Worm (Caenorhabditis elegans): ENCODE measurements around the gene best-2.

best-2 gene

ce11 chrIV:13079119-13079518 lies 33.8 kb downstream of the best-2 start, which contains the start of gene C39E9.8 (continued):
- TF ChIP-seq fkh-8 (tag; optimal IDR thresholded peaks at IDR 0.05) (no peak), ets-5 (GFP tag; IDR thresholded peaks at IDR 0.05) (no peak), lsy-2 (tag; optimal IDR thresholded peaks at IDR 0.05) (no peak), unc-62 (GFP tag; optimal IDR thresholded peaks at IDR 0.05) (no peak), nhr-12 (tag; optimal IDR thresholded peaks at IDR 0.05) (no peak), sptf-1 (tag; optimal IDR thresholded peaks at IDR 0.05) (no peak), lin-39 (tag; optimal IDR thresholded peaks at IDR 0.05) (no peak), pag-3 (tag; optimal IDR thresholded peaks at IDR 0.05; ENCODE audit: borderline replicate concordance, insufficient read depth) (no peak), nhr-20 (tag; optimal IDR thresholded peaks at IDR 0.05) (peak; percentile 60), ces-1 (GFP tag; optimal IDR thresholded peaks at IDR 0.05) (no peak), hlh-17 (GFP tag; optimal IDR thresholded peaks at IDR 0.05; ENCODE audit: borderline replicate concordance) (no peak), mdl-1 (tag; optimal IDR thresholded peaks at IDR 0.05) (peak in 1 of 2 experiments; percentile 18)

DNA sequence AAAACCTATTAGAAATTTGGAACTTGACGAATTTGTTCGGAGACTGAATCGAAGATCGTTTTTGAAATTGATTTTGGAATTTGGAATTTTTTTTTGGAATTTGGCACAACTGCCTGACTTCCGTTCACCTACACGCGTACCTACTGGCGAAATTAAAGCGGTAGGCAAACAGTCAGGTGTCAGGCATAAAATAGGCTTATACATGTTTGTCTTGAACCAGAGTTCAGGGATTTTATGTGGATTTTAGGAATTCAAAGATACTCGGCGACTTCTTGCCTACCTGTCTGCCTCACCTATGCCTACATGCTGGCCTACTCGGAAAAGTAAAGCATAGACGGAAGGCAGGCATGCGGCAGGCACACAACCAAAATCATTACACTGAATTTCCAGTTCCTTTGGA lies 34.5 kb downstream of the best-2 start:
- TF ChIP-seq unc-62 (GFP tag; optimal IDR thresholded peaks at IDR 0.05): no peak
- no peak for TF ChIP-seq nhr-19 (GFP tag; conservative IDR thresholded peaks at IDR 0.05)
- TF ChIP-seq unc-98 (GFP tag; IDR thresholded peaks at IDR 0.05): no peak
- TF ChIP-seq nhr-20 (tag; optimal IDR thresholded peaks at IDR 0.05): no peak
- no peak for TF ChIP-seq mab-9 (GFP tag; IDR thresholded peaks at IDR 0.05)
- TF ChIP-seq lir-3 (tag; optimal IDR thresholded peaks at IDR 0.05; ENCODE audit: poor library complexity): no peak
- TF ChIP-seq blmp-1 (tag; optimal IDR thresholded peaks at IDR 0.05): no peak
- TF ChIP-seq alr-1 (tag; optimal IDR thresholded peaks at IDR 0.05; ENCODE audit: borderline replicate concordance): no peak

DNA sequence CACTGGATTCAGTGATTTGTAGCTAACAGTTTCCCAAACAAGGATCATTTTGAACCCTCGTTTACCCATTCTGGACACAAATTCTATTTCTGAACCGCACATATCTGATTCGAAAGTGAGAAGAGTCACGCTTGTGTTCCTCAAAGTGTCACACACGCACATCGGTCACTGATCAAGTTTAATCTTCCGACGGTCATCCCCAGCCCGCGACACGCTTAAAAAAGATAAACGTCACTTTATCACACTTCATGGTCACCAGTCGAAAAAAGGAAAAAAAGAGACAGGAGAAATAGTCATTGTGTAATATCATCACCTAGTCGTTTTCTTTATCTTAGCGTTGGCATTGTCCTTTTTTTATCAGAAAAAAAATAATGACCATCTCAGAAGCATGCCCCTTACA lies 35.2 kb downstream of the best-2 start:
- TF ChIP-seq vab-15 (tag; optimal IDR thresholded peaks at IDR 0.05) (no peak), swsn-7 (tag; optimal IDR thresholded peaks at IDR 0.05) (no peak), hlh-4 (tag; optimal IDR thresholded peaks at IDR 0.05) (no peak), lin-14 (GFP tag; optimal IDR thresholded peaks at IDR 0.05) (peak; percentile 63), mab-9 (GFP tag; IDR thresholded peaks at IDR 0.05) (no peak), efl-1 (optimal IDR thresholded peaks at IDR 0.05) (no peak), efl-1 (GFP tag; optimal IDR thresholded peaks at IDR 0.05 in 1 of 2) (no peak), snu-23 (GFP tag; optimal IDR thresholded peaks at IDR 0.05) (peak; percentile 42), ceh-8 (GFP tag; optimal IDR thresholded peaks at IDR 0.05) (no peak), unc-62 (GFP tag; optimal IDR thresholded peaks at IDR 0.05) (no peak), lin-15B (tag; optimal IDR thresholded peaks at IDR 0.05) (no peak), ceh-90 (tag; optimal IDR thresholded peaks at IDR 0.05) (no peak), elt-2 (tag; optimal IDR thresholded peaks at IDR 0.05) (no peak), dsc-1 (tag; optimal IDR thresholded peaks at IDR 0.05) (no peak), ceh-82 (tag; optimal IDR thresholded peaks at IDR 0.05) (no peak), lin-39 (tag; optimal IDR thresholded peaks at IDR 0.05) (no peak), ztf-4 (tag; optimal IDR thresholded peaks at IDR 0.05) (no peak), snpc-4 (tag; optimal IDR thresholded peaks at IDR 0.05) (no peak), ama-1 (optimal IDR thresholded peaks at IDR 0.05) (no peak), fos-1 (tag; optimal IDR thresholded peaks at IDR 0.05) (no peak), skn-1 (tag; optimal IDR thresholded peaks at IDR 0.05) (peak; percentile 1), nhr-76 (tag; optimal IDR thresholded peaks at IDR 0.05) (no peak), efl-3 (GFP tag; optimal IDR thresholded peaks at IDR 0.05) (no peak), nhr-19 (GFP tag; conservative IDR thresholded peaks at IDR 0.05) (peak; percentile 45), unc-86 (tag; optimal IDR thresholded peaks at IDR 0.05) (no peak), fkh-10 (GFP tag; optimal IDR thresholded peaks at IDR 0.05) (no peak), nhr-90 (tag; optimal IDR thresholded peaks at IDR 0.05; ENCODE audit: poor library complexity) (peak; percentile 7), ets-5 (GFP tag; IDR thresholded peaks at IDR 0.05) (no peak), jun-1 (tag; optimal IDR thresholded peaks at IDR 0.05) (no peak), xbp-1 (tag; optimal IDR thresholded peaks at IDR 0.05) (no peak), egl-13 (tag; optimal IDR thresholded peaks at IDR 0.05) (no peak), lin-35 (GFP tag; optimal IDR thresholded peaks at IDR 0.05) (peak in 1 of 2 experiments; percentile 50), nhr-84 (tag; optimal IDR thresholded peaks at IDR 0.05) (no peak), ceh-63 (GFP tag; optimal IDR thresholded peaks at IDR 0.05) (no peak), lir-3 (tag; optimal IDR thresholded peaks at IDR 0.05; ENCODE audit: poor library complexity) (no peak), sox-4 (tag; optimal IDR thresholded peaks at IDR 0.05) (no peak), unc-98 (GFP tag; IDR thresholded peaks at IDR 0.05) (no peak), elt-3 (tag; optimal IDR thresholded peaks at IDR 0.05) (peak in 2 of 6 experiments; percentile 44 to 78)

Data from whole organism, L1 larva.